Worm (Caenorhabditis elegans) whole organism, L1 larva: ENCODE measurements around the gene sre-18.

Experiments
- ces-1 ChIP-seq: fragments of 150-350 bp; optimal IDR thresholded peaks from 2 replicates; lab custom pipeline; 2014; ENCODE audit warnings: missing biosample characterization, missing genetic modification reagents, missing genetic modification characterization
- jun-1 ChIP-seq: fragments of 150-350 bp; optimal IDR thresholded peaks from 2 replicates; lab custom pipeline; 2014; ENCODE audit warnings: missing biosample characterization, missing genetic modification reagents, missing genetic modification characterization
- lin-39 ChIP-seq: fragments of 150-350 bp; optimal IDR thresholded peaks from 2 replicates; lab custom pipeline; 2014; ENCODE audit warnings: missing biosample characterization, missing genetic modification reagents, missing genetic modification characterization
- nhr-77 ChIP-seq: fragments of 150-350 bp; optimal IDR thresholded peaks from 2 replicates; lab custom pipeline; 2014; ENCODE audit warnings: missing biosample characterization, missing genetic modification characterization

ce11 chrIV:12199538-12200158, 29.9 kb downstream of the sre-18 start:
- TF ChIP-seq lin-39 (tag; lab: Kevin White, UChicago) (no peak), jun-1 (no peak), nhr-77 (tag; lab: Kevin White, UChicago) (peak; percentile 66), ces-1 (GFP tag; lab: Kevin White, UChicago) (no peak)
